Worm (Caenorhabditis elegans) whole organism, young adult: Measurements from ENCODE around the gene mlc-3.
A peak's percentile ranks its signal among the peaks of the same experiment; 100 is the strongest.

Experiments used
- C17E4.6 ChIP-seq: fragments of 200-800 bp; sonication (Bioruptor generic); IDR thresholded peaks from 2 replicates; pipeline ENCODE4 v1.3.6; 2022; ENCODE audit warnings: missing genetic modification reagents, missing genetic modification characterization, missing compliant biosample characterization
- D2030.7 ChIP-seq: fragments of 200-800 bp; sonication (Bioruptor generic); IDR thresholded peaks from 2 replicates; pipeline ENCODE4 v1.3.6; 2022; ENCODE audit warnings: missing genetic modification reagents, missing genetic modification characterization, missing compliant biosample characterization
- F10E7.11 ChIP-seq: sonication (generic microtip); optimal IDR thresholded peaks from 2 replicates; lab custom pipeline; 2017; ENCODE audit warnings: mild to moderate bottlenecking, missing genetic modification characterization, moderate library complexity, missing compliant biosample characterization
- F33H1.4 ChIP-seq: fragments of 200-800 bp; sonication (Bioruptor generic); IDR thresholded peaks from 2 replicates; pipeline ENCODE4 v1.3.6; 2022; ENCODE audit warnings: missing genetic modification reagents, missing genetic modification characterization, missing compliant biosample characterization
- F37B4.10 ChIP-seq: fragments of 200-800 bp; sonication (Bioruptor generic); IDR thresholded peaks from 2 replicates; pipeline ENCODE4 v1.3.6; 2022; ENCODE audit warnings: missing genetic modification characterization, missing compliant biosample characterization
- F39B2.1 ChIP-seq: fragments of 200-800 bp; sonication (Bioruptor generic); IDR thresholded peaks from 2 replicates; pipeline ENCODE4 v1.3.6; 2022; ENCODE audit warnings: missing genetic modification reagents, missing genetic modification characterization, missing compliant biosample characterization
- K11D2.4 ChIP-seq: fragments of 200-800 bp; sonication (Bioruptor generic); IDR thresholded peaks from 2 replicates; pipeline ENCODE4 v1.3.6; 2022; ENCODE audit warnings: missing genetic modification reagents, missing genetic modification characterization, missing compliant biosample characterization
- K12H6.12 ChIP-seq: fragments of 200-800 bp; sonication (Bioruptor generic); optimal IDR thresholded peaks from 2 replicates; lab custom pipeline; 2018; ENCODE audit warnings: mild to moderate bottlenecking, missing genetic modification characterization, missing compliant biosample characterization
- T07F8.4 ChIP-seq: sonication (generic microtip); optimal IDR thresholded peaks from 2 replicates; lab custom pipeline; 2016; ENCODE audit warnings: mild to moderate bottlenecking, missing genetic modification characterization, moderate library complexity, missing compliant biosample characterization
- T26A5.8 ChIP-seq: sonication (generic microtip); optimal IDR thresholded peaks from 2 replicates; lab custom pipeline; 2016; ENCODE audit warnings: missing genetic modification characterization, missing compliant biosample characterization
- Y95B8A.8 ChIP-seq: fragments of 200-800 bp; sonication (Bioruptor generic); IDR thresholded peaks from 2 replicates; pipeline ENCODE4 v1.3.6; 2022; ENCODE audit warnings: missing genetic modification reagents, missing genetic modification characterization, missing compliant biosample characterization
- ama-1 ChIP-seq, 3 experiments: fragments of 150-350 bp in 1 of 3; sonication (generic microtip) in 2 of 3; optimal IDR thresholded peaks; 2 replicates each; lab custom pipeline; 2014 to 2018; ENCODE audit warnings: missing biosample characterization in 2 of 3, missing genetic modification characterization in 2 of 3, missing genetic modification reagents in 2 of 3
- athp-1 ChIP-seq: sonication (generic microtip); optimal IDR thresholded peaks from 2 replicates; lab custom pipeline; 2017; ENCODE audit warnings: mild to moderate bottlenecking, missing genetic modification characterization, missing compliant biosample characterization
- bed-2 ChIP-seq: fragments of 200-800 bp; sonication (Bioruptor generic); IDR thresholded peaks from 2 replicates; pipeline ENCODE4 v1.3.6; 2022; ENCODE audit warnings: missing genetic modification reagents, missing genetic modification characterization, missing compliant biosample characterization
- cebp-1 ChIP-seq, 2 experiments: fragments of 200-800 bp in 1 of 2; sonication (Bioruptor generic) in 1 of 2; sonication (generic microtip) in 1 of 2; IDR thresholded peaks in 1 of 2; optimal IDR thresholded peaks in 1 of 2; 2 replicates each; pipeline versions ENCODE4 v1.3.6 to Lab custom; 2017 to 2022; ENCODE audit warnings: missing compliant biosample characterization in 2 of 2, missing genetic modification characterization in 2 of 2, mild to moderate bottlenecking in 1 of 2, missing genetic modification reagents in 1 of 2, moderate library complexity in 1 of 2
- ceh-100 ChIP-seq: fragments of 200-800 bp; sonication (Bioruptor generic); IDR thresholded peaks from 2 replicates; pipeline ENCODE4 v1.3.6; 2022; ENCODE audit warnings: missing genetic modification reagents, missing genetic modification characterization, missing compliant biosample characterization
- ceh-40 ChIP-seq: fragments of 200-800 bp; sonication (Bioruptor generic); IDR thresholded peaks from 2 replicates; pipeline ENCODE4 v1.3.6; 2022; ENCODE audit warnings: missing genetic modification characterization, missing compliant biosample characterization
- ceh-58 ChIP-seq: fragments of 200-800 bp; sonication (Bioruptor generic); IDR thresholded peaks from 2 replicates; pipeline ENCODE4 v1.3.6; 2022; ENCODE audit warnings: missing genetic modification characterization, missing compliant biosample characterization
- ceh-79 ChIP-seq: sonication (generic microtip); optimal IDR thresholded peaks from 2 replicates; lab custom pipeline; 2017; ENCODE audit warnings: mild to moderate bottlenecking, missing genetic modification characterization, missing compliant biosample characterization
- chd-7 ChIP-seq: sonication (generic microtip); optimal IDR thresholded peaks from 2 replicates; lab custom pipeline; 2016; ENCODE audit warnings: mild to moderate bottlenecking, missing genetic modification characterization, moderate library complexity, missing compliant biosample characterization
- dox-1 ChIP-seq: fragments of 200-800 bp; sonication (Bioruptor generic); IDR thresholded peaks from 2 replicates; pipeline ENCODE4 v1.3.6; 2022; ENCODE audit warnings: missing genetic modification reagents, missing genetic modification characterization, missing compliant biosample characterization
- ets-4 ChIP-seq: fragments of 200-800 bp; sonication (Bioruptor generic); optimal IDR thresholded peaks from 2 replicates; lab custom pipeline; 2018; ENCODE audit warnings: mild to moderate bottlenecking, missing genetic modification characterization, missing compliant biosample characterization
- fkh-3 ChIP-seq: sonication (generic microtip); optimal IDR thresholded peaks from 2 replicates; lab custom pipeline; 2016; ENCODE audit warnings: mild to moderate bottlenecking, missing genetic modification characterization, missing compliant biosample characterization
- him-1 ChIP-seq: sonication (generic microtip); optimal IDR thresholded peaks from 2 replicates; lab custom pipeline; 2016; ENCODE audit warnings: missing genotype, missing genetic modification reagents, missing genetic modification characterization, missing compliant biosample characterization
- hlh-26 ChIP-seq: fragments of 200-800 bp; sonication (Bioruptor generic); conservative IDR thresholded peaks from 2 replicates; pipeline ENCODE4 v1.3.6; 2022; ENCODE audit warnings: missing genetic modification reagents, missing genetic modification characterization, missing compliant biosample characterization
- let-607 ChIP-seq, 2 experiments: fragments of 200-800 bp in 1 of 2; sonication (Bioruptor generic) in 1 of 2; sonication (generic microtip) in 1 of 2; optimal IDR thresholded peaks; 2 replicates each; lab custom pipeline; 2016 to 2018; ENCODE audit warnings: mild to moderate bottlenecking in 2 of 2, missing compliant biosample characterization in 2 of 2, missing genetic modification characterization in 2 of 2, moderate library complexity in 2 of 2, missing genotype in 1 of 2
- lin-26 ChIP-seq: fragments of 200-800 bp; sonication (Bioruptor generic); IDR thresholded peaks from 2 replicates; pipeline ENCODE4 v1.3.6; 2022; ENCODE audit warnings: missing genetic modification reagents, missing genetic modification characterization, missing compliant biosample characterization
- lin-54 ChIP-seq: fragments of 200-800 bp; sonication (Bioruptor generic); optimal IDR thresholded peaks from 2 replicates; lab custom pipeline; 2018; ENCODE audit warnings: mild to moderate bottlenecking, missing genetic modification characterization, missing compliant biosample characterization
- lsl-1 ChIP-seq: fragments of 200-800 bp; sonication (Bioruptor generic); optimal IDR thresholded peaks from 2 replicates; lab custom pipeline; 2018; ENCODE audit warnings: mild to moderate bottlenecking, missing genetic modification characterization, moderate library complexity, missing compliant biosample characterization
- lsy-27 ChIP-seq: sonication (generic microtip); optimal IDR thresholded peaks from 2 replicates; lab custom pipeline; 2017; ENCODE audit warnings: missing genetic modification characterization, mild to moderate bottlenecking, missing compliant biosample characterization, antibody characterized with exemption, missing genotype, borderline replicate concordance; ENCODE audit not compliant: insufficient read depth
- madf-6 ChIP-seq: fragments of 200-800 bp; sonication (Bioruptor generic); IDR thresholded peaks from 2 replicates; pipeline ENCODE4 v1.3.6; 2022; ENCODE audit warnings: missing genetic modification reagents, missing genetic modification characterization, missing compliant biosample characterization
- madf-8 ChIP-seq: fragments of 200-800 bp; sonication (Bioruptor generic); conservative IDR thresholded peaks from 2 replicates; pipeline ENCODE4 v1.3.6; 2022; ENCODE audit warnings: missing genetic modification reagents, missing genetic modification characterization, missing compliant biosample characterization
- mcd-1 ChIP-seq: fragments of 200-800 bp; sonication (Bioruptor generic); IDR thresholded peaks from 2 replicates; pipeline ENCODE4 v1.3.6; 2022; ENCODE audit warnings: missing genetic modification reagents, missing genetic modification characterization, missing compliant biosample characterization
- mel-28 ChIP-seq: sonication (generic microtip); optimal IDR thresholded peaks from 2 replicates; lab custom pipeline; 2016; ENCODE audit warnings: borderline replicate concordance, mild to moderate bottlenecking, missing genetic modification characterization, missing compliant biosample characterization
- rpc-1 ChIP-seq, 2 experiments: fragments of 150-350 bp in 1 of 2; sonication (generic microtip) in 1 of 2; optimal IDR thresholded peaks; 2 replicates each; lab custom pipeline; 2014 to 2018; ENCODE audit warnings: missing biosample characterization in 1 of 2, missing genetic modification characterization in 1 of 2, missing genetic modification reagents in 1 of 2, missing genotype in 1 of 2
- snpc-1.1 ChIP-seq: sonication (generic microtip); optimal IDR thresholded peaks from 2 replicates; lab custom pipeline; 2017; ENCODE audit warnings: missing genetic modification characterization, mild to moderate bottlenecking, missing compliant biosample characterization, antibody characterized with exemption, moderate library complexity, missing genotype, missing genetic modification reagents; ENCODE audit not compliant: insufficient read depth
- tbp1 ChIP-seq: fragments of 200-800 bp; sonication (Bioruptor generic); optimal IDR thresholded peaks from 2 replicates; lab custom pipeline; 2018; ENCODE audit warnings: mild to moderate bottlenecking, missing genetic modification characterization, missing compliant biosample characterization
- tlf-1 ChIP-seq: fragments of 200-800 bp; sonication (Bioruptor generic); optimal IDR thresholded peaks from 2 replicates; lab custom pipeline; 2018; ENCODE audit warnings: mild to moderate bottlenecking, missing genetic modification characterization, missing compliant biosample characterization
- unc-130 ChIP-seq: sonication (generic microtip); optimal IDR thresholded peaks from 2 replicates; lab custom pipeline; 2016; ENCODE audit warnings: missing genetic modification reagents, missing genetic modification characterization, missing compliant biosample characterization
- zfh-2 ChIP-seq: fragments of 200-800 bp; sonication (Bioruptor generic); conservative IDR thresholded peaks from 2 replicates; pipeline ENCODE4 v1.3.6; 2022; ENCODE audit warnings: missing genetic modification reagents, missing genetic modification characterization, missing compliant biosample characterization
- zim-3 ChIP-seq: sonication (generic microtip); optimal IDR thresholded peaks from 2 replicates; lab custom pipeline; 2017; ENCODE audit warnings: mild to moderate bottlenecking, missing genetic modification characterization, moderate library complexity, missing compliant biosample characterization
- ztf-26 ChIP-seq: sonication (generic microtip); optimal IDR thresholded peaks from 2 replicates; lab custom pipeline; 2017; ENCODE audit warnings: missing genetic modification characterization, missing compliant biosample characterization

The mlc-3 gene

ce11 chrIII:5594350-5594749, 29.5 kb downstream of the mlc-3 start (continued):
- TF ChIP-seq zim-3 (tag; lab: Kevin White, UChicago) (no peak), ama-1 (optimal IDR thresholded peaks at IDR 0.05; lab: Kevin White, UChicago) (peak; percentile 48), ama-1 (GFP tag; optimal IDR thresholded peaks at IDR 0.05; lab: Kevin White, UChicago) (no peak), dox-1 (GFP tag; lab: Robert Waterston, UW) (0 out of 2 replicates have a peak, but pooled peaks have one; percentile 4), zfh-2 (GFP tag; lab: Robert Waterston, UW) (no peak), athp-1 (tag; lab: Kevin White, UChicago) (no peak), T07F8.4 (tag; lab: Kevin White, UChicago) (no peak), F39B2.1 (GFP tag; lab: Robert Waterston, UW) (no peak), hlh-26 (no peak), lin-26 (GFP tag; lab: Robert Waterston, UW) (no peak), D2030.7 (no peak)

ce11 chrIII:5595445-5595844, 30.6 kb downstream of the mlc-3 start, which contains the start of gene ced-6:
TSS of gene ced-6 (plus strand) at chrIII:5595771.
- TF ChIP-seq ets-4 (GFP tag; lab: Kevin White, UChicago), result no peak
- TF ChIP-seq K11D2.4, result no peak
- no peak for TF ChIP-seq tlf-1
- TF ChIP-seq rpc-1 (optimal IDR thresholded peaks at IDR 0.05; lab: Kevin White, UChicago), result no peak
- TF ChIP-seq rpc-1 (tag; optimal IDR thresholded peaks at IDR 0.05; lab: Kevin White, UChicago), result no peak

- TF ChIP-seq ets-4 (GFP tag; lab: Kevin White, UChicago) (no peak), C17E4.6 (no peak), lin-54 (GFP tag; lab: Kevin White, UChicago) (no peak), zfh-2 (GFP tag; lab: Robert Waterston, UW) (no peak), ceh-40 (GFP tag; lab: Robert Waterston, UW) (no peak), madf-6 (GFP tag; lab: Robert Waterston, UW) (no peak), mcd-1 (GFP tag; lab: Robert Waterston, UW) (no peak), F37B4.10 (GFP tag; lab: Robert Waterston, UW) (no peak), chd-7 (no peak), F39B2.1 (GFP tag; lab: Robert Waterston, UW) (no peak), mel-28 (tag; lab: Kevin White, UChicago) (no peak), let-607 (tag; optimal IDR thresholded peaks at IDR 0.05; lab: Kevin White, UChicago) (no peak), ceh-58 (no peak), lsy-27 (no peak), athp-1 (tag; lab: Kevin White, UChicago) (no peak), unc-130 (GFP tag; lab: Kevin White, UChicago) (no peak), fkh-3 (tag; lab: Kevin White, UChicago) (no peak), T26A5.8 (tag; lab: Kevin White, UChicago) (no peak)
Observed at ce11 chrIII:5599958-5600357, 35.1 kb downstream of the mlc-3 start, which contains the start of gene wdr-37. TSS of gene wdr-37 (minus strand) at chrIII:5600058.

- TF ChIP-seq let-607 (tag; optimal IDR thresholded peaks at IDR 0.05; lab: Kevin White, UChicago) (peak; percentile 50 to 70), tbp1 (GFP tag; lab: Kevin White, UChicago) (peak; percentile 97), athp-1 (tag; lab: Kevin White, UChicago) (peak; percentile 93), rpc-1 (optimal IDR thresholded peaks at IDR 0.05; lab: Kevin White, UChicago) (peak; percentile 77), rpc-1 (tag; optimal IDR thresholded peaks at IDR 0.05; lab: Kevin White, UChicago) (peak; percentile 89), madf-8 (GFP tag; lab: Robert Waterston, UW) (peak; percentile 19; the same call in 1 of the 2 replicates), F33H1.4 (peak; percentile 70), K12H6.12 (tag; lab: Kevin White, UChicago) (peak; percentile 56), ztf-26 (peak; percentile 77), ceh-100 (GFP tag; lab: Robert Waterston, UW) (peak; percentile 54; the same call in 1 of the 2 replicates), cebp-1 (GFP tag; IDR thresholded peaks at IDR 0.05; lab: Robert Waterston, UW) (0 out of 2 replicates have a peak, but pooled peaks have one; percentile 48), cebp-1 (tag; optimal IDR thresholded peaks at IDR 0.05; lab: Kevin White, UChicago) (peak; percentile 76), bed-2 (GFP tag; lab: Robert Waterston, UW) (0 out of 2 replicates have a peak, but pooled peaks have one; percentile 46), ceh-79 (tag; lab: Kevin White, UChicago) (peak; percentile 65), lsl-1 (GFP tag; lab: Kevin White, UChicago) (peak; percentile 78), F10E7.11 (tag; lab: Kevin White, UChicago) (peak; percentile 81), Y95B8A.8 (peak; percentile 71; the same call in 1 of the 2 replicates), him-1 (tag; lab: Kevin White, UChicago) (peak; percentile 52), snpc-1.1 (tag; lab: Kevin White, UChicago) (peak; percentile 57)
Observed at ce11 chrIII:5601999-5602398, 37.2 kb downstream of the mlc-3 start.
